Worm (Caenorhabditis elegans) whole organism, mixed stage, embryonic: ENCODE data around the gene ttr-44.

ENCODE experiments used
- M03D4.4 ChIP-seq: sonication (generic microtip); optimal IDR thresholded peaks from 2 replicates; lab custom pipeline; 2017; ENCODE audit warnings: mild to moderate bottlenecking, missing genetic modification characterization, missing compliant biosample characterization
- lsy-2 ChIP-seq: fragments of 150-350 bp; optimal IDR thresholded peaks from 2 replicates; lab custom pipeline; 2014; ENCODE audit warnings: missing biosample characterization, missing genetic modification characterization
- mab-5 ChIP-seq: fragments of 150-350 bp; optimal IDR thresholded peaks from 2 replicates; lab custom pipeline; 2014; ENCODE audit warnings: missing biosample characterization, missing genetic modification characterization
- nhr-12 ChIP-seq: fragments of 150-350 bp; optimal IDR thresholded peaks from 2 replicates; lab custom pipeline; 2014; ENCODE audit warnings: missing biosample characterization, missing genetic modification characterization
- nhr-2 ChIP-seq: fragments of 150-350 bp; optimal IDR thresholded peaks from 2 replicates; lab custom pipeline; 2014; ENCODE audit warnings: missing biosample characterization, missing genetic modification characterization
- pha-4 ChIP-seq: fragments of 150-350 bp; optimal IDR thresholded peaks from 2 replicates; lab custom pipeline; 2018; ENCODE audit warnings: missing biosample characterization, missing genetic modification reagents, missing genetic modification characterization
- snpc-4 ChIP-seq: fragments of 150-350 bp; optimal IDR thresholded peaks from 2 replicates; lab custom pipeline; 2014; ENCODE audit warnings: missing biosample characterization, missing genetic modification characterization
- unc-120 ChIP-seq: sonication (generic microtip); optimal IDR thresholded peaks from 2 replicates; lab custom pipeline; 2017; ENCODE audit warnings: missing genetic modification characterization, missing compliant biosample characterization; ENCODE audit not compliant: poor library complexity, severe bottlenecking
- unc-62 ChIP-seq: fragments of 150-350 bp; optimal IDR thresholded peaks from 2 replicates; lab custom pipeline; 2014; ENCODE audit warnings: missing biosample characterization, missing genetic modification reagents, missing genetic modification characterization

DNA sequence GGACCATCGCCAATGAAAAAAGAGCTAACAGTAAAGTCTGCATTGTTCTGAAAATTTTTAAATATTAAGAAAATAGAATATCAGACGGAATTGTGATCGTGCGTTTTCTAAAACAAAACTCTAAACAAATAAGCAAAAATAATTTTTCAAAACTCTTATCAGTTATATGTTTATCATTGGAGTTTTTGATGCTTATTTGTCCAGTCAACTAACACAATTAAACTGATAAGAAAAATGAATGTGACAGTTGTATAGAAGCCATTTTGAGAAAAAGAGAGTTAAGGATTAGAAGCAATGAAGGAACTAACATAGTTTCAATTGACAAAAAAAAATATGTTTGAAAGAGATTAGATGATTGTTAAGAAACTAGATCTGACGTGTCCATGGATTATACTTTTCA lies at the start of gene ttr-44:
- TF ChIP-seq pha-4 (tag; lab: Kevin White, UChicago), result no peak
- no peak for TF ChIP-seq unc-120 (tag; lab: Kevin White, UChicago)
- TF ChIP-seq M03D4.4 (tag; lab: Kevin White, UChicago), result no peak
- no peak for TF ChIP-seq mab-5 (tag; lab: Kevin White, UChicago)
- TF ChIP-seq nhr-2 (tag; lab: Kevin White, UChicago), result no peak
- no peak for TF ChIP-seq unc-62 (GFP tag; lab: Kevin White, UChicago)
- no peak for TF ChIP-seq nhr-12
- no peak for TF ChIP-seq lsy-2 (tag; lab: Kevin White, UChicago)
- TF ChIP-seq snpc-4 (tag; lab: Kevin White, UChicago), result no peak
